Fruit fly (Drosophila melanogaster) whole organism, embryonic: Measurements from ENCODE around the gene Map205.
A peak's percentile ranks its signal among the peaks of the same experiment; 100 is the strongest.

Experiments used
- BEAF-32 ChIP-seq: fragments of 200-800 bp; sonication (Bioruptor generic); optimal IDR thresholded peaks from 3 replicates; lab custom pipeline; 2017; ENCODE audit warnings: missing biosample characterization, missing genetic modification characterization, mild to moderate bottlenecking, moderate library complexity, missing genetic modification reagents
- Bdp1 ChIP-seq: fragments of 200-800 bp; sonication (Bioruptor generic); optimal IDR thresholded peaks from 3 replicates; lab custom pipeline; 2016; ENCODE audit warnings: missing biosample characterization, missing genetic modification characterization
- Bgb ChIP-seq: fragments of 200-800 bp; sonication (Bioruptor generic); IDR thresholded peaks from 2 replicates; pipeline ENCODE4 v1.3.6; 2022; ENCODE audit warnings: missing biosample characterization, missing genetic modification characterization; ENCODE audit not compliant: partially characterized antibody
- CG12391 ChIP-seq: fragments of 200-800 bp; sonication (Bioruptor generic); optimal IDR thresholded peaks from 3 replicates; lab custom pipeline; 2018; ENCODE audit warnings: missing biosample characterization, mild to moderate bottlenecking, missing genetic modification characterization, moderate library complexity
- CG13775 ChIP-seq: fragments of 200-800 bp; sonication (Bioruptor generic); optimal IDR thresholded peaks from 3 replicates; lab custom pipeline; 2017; ENCODE audit warnings: missing biosample characterization, mild to moderate bottlenecking, missing genetic modification characterization
- CG14014 ChIP-seq: fragments of 200-800 bp; sonication (Bioruptor generic); IDR thresholded peaks from 2 replicates; pipeline ENCODE4 v1.3.6; 2022; ENCODE audit warnings: missing biosample characterization, missing genetic modification characterization
- CG1603 ChIP-seq: fragments of 200-800 bp; sonication (Bioruptor generic); optimal IDR thresholded peaks from 2 replicates; lab custom pipeline; 2019; ENCODE audit warnings: missing biosample characterization, mild to moderate bottlenecking, missing genetic modification characterization, moderate library complexity
- CG16779 ChIP-seq: fragments of 200-800 bp; sonication (Bioruptor generic); IDR thresholded peaks from 2 replicates; pipeline ENCODE4 v1.3.6; 2022; ENCODE audit warnings: missing biosample characterization, missing genetic modification characterization
- CG16863 ChIP-seq: fragments of 200-800 bp; sonication (Bioruptor generic); optimal IDR thresholded peaks from 3 replicates; lab custom pipeline; 2016; ENCODE audit warnings: missing biosample characterization, missing genetic modification characterization
- CG18011 ChIP-seq: fragments of 200-800 bp; sonication (Bioruptor generic); optimal IDR thresholded peaks from 2 replicates; lab custom pipeline; 2017; ENCODE audit warnings: missing biosample characterization, missing genetic modification characterization, mild to moderate bottlenecking, moderate library complexity, missing genotype
- CG18476 ChIP-seq: fragments of 200-800 bp; sonication (Bioruptor generic); optimal IDR thresholded peaks from 2 replicates; lab custom pipeline; 2016; ENCODE audit warnings: missing biosample characterization, mild to moderate bottlenecking, missing genetic modification characterization
- CG3065 ChIP-seq: fragments of 200-800 bp; sonication (Bioruptor generic); optimal IDR thresholded peaks from 2 replicates; lab custom pipeline; 2016; ENCODE audit warnings: missing biosample characterization, missing genetic modification characterization
- CG3163 ChIP-seq: fragments of 200-800 bp; sonication (Bioruptor generic); optimal IDR thresholded peaks from 3 replicates; lab custom pipeline; 2016; ENCODE audit warnings: missing biosample characterization, missing genetic modification characterization
- CG32772 ChIP-seq: fragments of 200-800 bp; sonication (Bioruptor generic); IDR thresholded peaks from 2 replicates; pipeline ENCODE4 v1.3.6; 2022; ENCODE audit warnings: missing biosample characterization, missing genetic modification characterization
- CG3995 ChIP-seq: fragments of 200-800 bp; sonication (Bioruptor generic); optimal IDR thresholded peaks from 3 replicates; lab custom pipeline; 2016; ENCODE audit warnings: missing biosample characterization, missing genetic modification characterization
- CG4617 ChIP-seq: fragments of 200-800 bp; sonication (Bioruptor generic); optimal IDR thresholded peaks from 3 replicates; lab custom pipeline; 2016; ENCODE audit warnings: missing biosample characterization, missing genetic modification characterization, borderline replicate concordance
- CG6272 ChIP-seq: fragments of 200-800 bp; sonication (Bioruptor generic); IDR thresholded peaks from 2 replicates; pipeline ENCODE4 v1.3.6; 2022; ENCODE audit warnings: missing biosample characterization, missing genetic modification characterization
- CG7357 ChIP-seq: fragments of 200-800 bp; sonication (Bioruptor generic); IDR thresholded peaks from 3 replicates; pipeline ENCODE4 v1.3.6; 2022; ENCODE audit warnings: missing biosample characterization, missing genetic modification characterization
- CG7963 ChIP-seq: fragments of 200-800 bp; sonication (Bioruptor generic); IDR thresholded peaks from 3 replicates; pipeline ENCODE4 v1.3.6; 2022; ENCODE audit warnings: missing biosample characterization, missing genetic modification characterization; ENCODE audit not compliant: partially characterized antibody
- CG8359 ChIP-seq: fragments of 200-800 bp; sonication (Bioruptor generic); optimal IDR thresholded peaks from 2 replicates; lab custom pipeline; 2017; ENCODE audit warnings: missing biosample characterization, mild to moderate bottlenecking, missing genetic modification characterization, borderline replicate concordance
- Dad ChIP-seq: fragments of 200-800 bp; sonication (Bioruptor generic); optimal IDR thresholded peaks from 3 replicates; lab custom pipeline; 2016; ENCODE audit warnings: missing biosample characterization, missing genetic modification characterization
- Ets65A ChIP-seq: fragments of 200-800 bp; sonication (Bioruptor generic); peaks from one replicate; lab custom pipeline; 2016; ENCODE audit warnings: missing biosample characterization, missing genetic modification characterization
- Gug ChIP-seq: fragments of 200-800 bp; sonication (Bioruptor generic); IDR thresholded peaks from 4 replicates; pipeline ENCODE4 v1.3.6; 2022; ENCODE audit warnings: missing biosample characterization, missing genetic modification characterization
- H2.0 ChIP-seq: fragments of 200-800 bp; sonication (Bioruptor generic); IDR thresholded peaks from 2 replicates; pipeline ENCODE4 v1.3.6; 2022; ENCODE audit warnings: missing biosample characterization, missing genetic modification characterization
- Hmr ChIP-seq: fragments of 200-800 bp; sonication (Bioruptor generic); optimal IDR thresholded peaks from 3 replicates; lab custom pipeline; 2017; ENCODE audit warnings: mild to moderate bottlenecking, missing biosample characterization, missing genetic modification reagents, missing genetic modification characterization
- Hr39 ChIP-seq: fragments of >200 bp; optimal IDR thresholded peaks from 2 replicates; lab custom pipeline; 2017
- MTF-1 ChIP-seq: fragments of 200-800 bp; sonication (Bioruptor generic); optimal IDR thresholded peaks from 2 replicates; lab custom pipeline; 2018; ENCODE audit warnings: missing biosample characterization, mild to moderate bottlenecking, missing genetic modification characterization, borderline replicate concordance
- Max ChIP-seq: fragments of 200-800 bp; sonication (Bioruptor generic); optimal IDR thresholded peaks from 2 replicates; lab custom pipeline; 2016; ENCODE audit warnings: missing biosample characterization, mild to moderate bottlenecking, missing genetic modification characterization
- Myb ChIP-seq: fragments of 200-800 bp; sonication (Bioruptor generic); optimal IDR thresholded peaks from 2 replicates; lab custom pipeline; 2016; ENCODE audit warnings: missing biosample characterization, missing genetic modification characterization
- Side ChIP-seq: fragments of 200-800 bp; sonication (Bioruptor generic); optimal IDR thresholded peaks from 2 replicates; lab custom pipeline; 2016; ENCODE audit warnings: missing biosample characterization, missing genetic modification characterization
- Tbp ChIP-seq: fragments of >200 bp; optimal IDR thresholded peaks from 2 replicates; lab custom pipeline; 2018; ENCODE audit warnings: missing biosample characterization, missing genetic modification characterization
- caup ChIP-seq: fragments of 200-800 bp; sonication (Bioruptor generic); optimal IDR thresholded peaks from 3 replicates; lab custom pipeline; 2017; ENCODE audit warnings: missing biosample characterization, mild to moderate bottlenecking, missing genetic modification characterization, moderate library complexity; ENCODE audit not compliant: severe bottlenecking
- ci ChIP-seq: fragments of 200-800 bp; sonication (Bioruptor generic); IDR thresholded peaks from 3 replicates; pipeline ENCODE4 v1.3.6; 2022; ENCODE audit warnings: missing biosample characterization, missing genetic modification characterization
- danr ChIP-seq: fragments of 200-800 bp; sonication (Bioruptor generic); IDR thresholded peaks from 2 replicates; pipeline ENCODE4 v1.3.6; 2022; ENCODE audit warnings: missing biosample characterization, missing genetic modification characterization
- dimm ChIP-seq: fragments of 200-800 bp; sonication (Bioruptor generic); IDR thresholded peaks from 2 replicates; pipeline ENCODE4 v1.3.6; 2022; ENCODE audit warnings: missing biosample characterization, missing genetic modification characterization
- fd102C ChIP-seq: fragments of 200-800 bp; sonication (Bioruptor generic); optimal IDR thresholded peaks from 2 replicates; lab custom pipeline; 2018; ENCODE audit warnings: missing biosample characterization, mild to moderate bottlenecking, missing genetic modification characterization, moderate library complexity
- fd3F ChIP-seq: fragments of 200-800 bp; sonication (Bioruptor generic); optimal IDR thresholded peaks from 2 replicates; lab custom pipeline; 2018; ENCODE audit warnings: missing biosample characterization, mild to moderate bottlenecking, missing genetic modification characterization, moderate library complexity
- kay ChIP-seq: fragments of 200-800 bp; sonication (Bioruptor generic); optimal IDR thresholded peaks from 2 replicates; lab custom pipeline; 2016; ENCODE audit warnings: missing biosample characterization, missing genetic modification characterization
- lbe ChIP-seq: fragments of 200-800 bp; sonication (Bioruptor generic); optimal IDR thresholded peaks from 2 replicates; lab custom pipeline; 2016; ENCODE audit warnings: missing biosample characterization, mild to moderate bottlenecking, missing genetic modification characterization
- odd ChIP-seq: fragments of 200-800 bp; sonication (Bioruptor generic); optimal IDR thresholded peaks from 2 replicates; lab custom pipeline; 2017; ENCODE audit warnings: missing biosample characterization, mild to moderate bottlenecking, missing genetic modification characterization
- peb ChIP-seq: fragments of 200-800 bp; sonication (Bioruptor generic); IDR thresholded peaks from 2 replicates; pipeline ENCODE4 v1.3.6; 2022; ENCODE audit warnings: missing biosample characterization, missing genetic modification characterization
- pfk ChIP-seq: fragments of 200-800 bp; sonication (Bioruptor generic); optimal IDR thresholded peaks from 2 replicates; lab custom pipeline; 2018; ENCODE audit warnings: missing biosample characterization, mild to moderate bottlenecking, missing genetic modification characterization, moderate library complexity
- sc ChIP-seq, 3 experiments: fragments of >200 bp in 2 of 3; fragments of 200-800 bp in 1 of 3; sonication (Bioruptor generic) in 1 of 3; optimal IDR thresholded peaks; 2 replicates in 2 of 3; 3 replicates in 1 of 3; lab custom pipeline; 2017; ENCODE audit warnings: mild to moderate bottlenecking in 1 of 3, missing biosample characterization in 1 of 3, missing genetic modification characterization in 1 of 3, missing genetic modification reagents in 1 of 3
- sens ChIP-seq: fragments of 200-800 bp; sonication (Bioruptor generic); peaks from one replicate; lab custom pipeline; 2016; ENCODE audit warnings: missing biosample characterization, missing genetic modification characterization
- seq ChIP-seq: fragments of 200-800 bp; sonication (Bioruptor generic); IDR thresholded peaks from 2 replicates; pipeline ENCODE4 v1.3.6; 2022; ENCODE audit warnings: missing biosample characterization, missing genetic modification characterization
- sug ChIP-seq: fragments of 200-800 bp; optimal IDR thresholded peaks from 2 replicates; lab custom pipeline; 2019; ENCODE audit warnings: missing biosample characterization, mild to moderate bottlenecking, missing genetic modification characterization, moderate library complexity
- vvl ChIP-seq: fragments of 200-800 bp; sonication (Bioruptor generic); IDR thresholded peaks from 2 replicates; pipeline ENCODE4 v1.3.6; 2022; ENCODE audit warnings: missing biosample characterization, missing genetic modification characterization
- wdn ChIP-seq: fragments of 200-800 bp; sonication (Bioruptor generic); IDR thresholded peaks from 2 replicates; pipeline ENCODE4 v1.3.6; 2022; ENCODE audit warnings: missing biosample characterization, missing genetic modification characterization
- zen2 ChIP-seq: fragments of 200-800 bp; sonication (Bioruptor generic); IDR thresholded peaks from 3 replicates; pipeline ENCODE4 v1.3.6; 2022; ENCODE audit warnings: missing biosample characterization, missing genetic modification characterization; ENCODE audit not compliant: partially characterized antibody

Gene Map205

dm6 chr3R:32051782-32052503 lies 16.3 kb downstream of the Map205 start, which contains the start of the genes krz and mod (continued):
- TF ChIP-seq sens (GFP tag; lab: Kevin White, UChicago) (peak; percentile 91), CG16779 (no peak), CG3163 (GFP tag; lab: Kevin White, UChicago) (no peak), BEAF-32 (GFP tag; lab: Kevin White, UChicago) (peak; percentile 52), H2.0 (GFP tag; lab: Robert Waterston, UW) (no peak), CG13775 (GFP tag; lab: Kevin White, UChicago) (no peak), CG6272 (GFP tag; lab: Robert Waterston, UW) (no peak), Hr39 (lab: Kevin White, UChicago) (no peak), odd (no peak), Bdp1 (GFP tag; lab: Kevin White, UChicago) (no peak), Myb (peak; percentile 27), CG18011 (GFP tag; lab: Kevin White, UChicago) (no peak), lbe (GFP tag; lab: Kevin White, UChicago) (no peak), CG4617 (GFP tag; lab: Kevin White, UChicago) (peak; percentile 86), fd102C (GFP tag; lab: Kevin White, UChicago) (no peak), Tbp (GFP tag; lab: Kevin White, UChicago) (no peak), CG7357 (GFP tag; lab: Robert Waterston, UW) (peak; percentile 84), zen2 (GFP tag; lab: Robert Waterston, UW) (no peak), caup (GFP tag; lab: Kevin White, UChicago) (no peak), pfk (no peak), wdn (GFP tag; lab: Robert Waterston, UW) (no peak), CG1603 (tag; lab: Kevin White, UChicago) (peak; percentile 57), sc (optimal IDR thresholded peaks at IDR 0.05; lab: Kevin White, UChicago) (no peak), sc (GFP tag; optimal IDR thresholded peaks at IDR 0.05; lab: Kevin White, UChicago) (peak; percentile 2), CG7963 (no peak), kay (GFP tag; lab: Kevin White, UChicago) (no peak), Bgb (GFP tag; lab: Robert Waterston, UW) (peak; percentile 51; the same call in 1 of the 2 replicates), sug (tag; lab: Kevin White, UChicago) (no peak), Side (no peak), ci (GFP tag; lab: Robert Waterston, UW) (no peak; the same call in 2 of the 3 replicates), MTF-1 (GFP tag; lab: Kevin White, UChicago) (no peak), CG8359 (no peak), CG16863 (GFP tag; lab: Kevin White, UChicago) (no peak), Dad (GFP tag; lab: Kevin White, UChicago) (no peak), danr (GFP tag; lab: Robert Waterston, UW) (no peak), Ets65A (peak; percentile 65), Gug (GFP tag; lab: Robert Waterston, UW) (peak; percentile 24; the same call in 1 of the 4 replicates), seq (no peak), CG18476 (GFP tag; lab: Kevin White, UChicago) (no peak), fd3F (GFP tag; lab: Kevin White, UChicago) (no peak), CG32772 (no peak), vvl (GFP tag; lab: Robert Waterston, UW) (peak; percentile 44; the same call in 1 of the 2 replicates), CG12391 (tag; lab: Kevin White, UChicago) (peak; percentile 32), peb (GFP tag; lab: Robert Waterston, UW) (no peak), dimm (GFP tag; lab: Robert Waterston, UW) (no peak), CG3065 (GFP tag; lab: Kevin White, UChicago) (no peak), CG3995 (GFP tag; lab: Kevin White, UChicago) (no peak), CG14014 (GFP tag; lab: Robert Waterston, UW) (0 out of 2 replicates have a peak, but pooled peaks have one; percentile 5), Max (GFP tag; lab: Kevin White, UChicago) (peak; percentile 0), Hmr (GFP tag; lab: Kevin White, UChicago) (no peak)
